Fruit fly (Drosophila melanogaster) whole organism, adult: ENCODE measurements around the gene CG11983.

Source experiments
- CG14711 ChIP-seq: fragments of 200-800 bp; sonication (Bioruptor generic); optimal IDR thresholded peaks from 2 replicates; lab custom pipeline; 2018; ENCODE audit warnings: missing biosample characterization, mild to moderate bottlenecking, missing genetic modification characterization, moderate library complexity
- Hr96 ChIP-seq: fragments of 200-800 bp; sonication (Bioruptor generic); optimal IDR thresholded peaks from 2 replicates; lab custom pipeline; 2016; ENCODE audit warnings: missing biosample characterization, missing genetic modification characterization
- bab1 ChIP-seq: fragments of 200-800 bp; sonication (Bioruptor generic); optimal IDR thresholded peaks from 3 replicates; lab custom pipeline; 2019; ENCODE audit warnings: missing biosample characterization, mild to moderate bottlenecking, missing genetic modification characterization, moderate library complexity
- cic ChIP-seq: fragments of 200-800 bp; sonication (Bioruptor generic); optimal IDR thresholded peaks from 2 replicates; lab custom pipeline; 2017; ENCODE audit warnings: missing biosample characterization, mild to moderate bottlenecking, missing genetic modification characterization, moderate library complexity
- tj ChIP-seq: fragments of 200-800 bp; sonication (Bioruptor generic); optimal IDR thresholded peaks from 3 replicates; lab custom pipeline; 2017; ENCODE audit warnings: missing biosample characterization, mild to moderate bottlenecking, missing genetic modification characterization, moderate library complexity
- toe ChIP-seq: fragments of 200-800 bp; sonication (Bioruptor generic); optimal IDR thresholded peaks from 2 replicates; lab custom pipeline; 2016; ENCODE audit warnings: missing biosample characterization, missing genetic modification characterization

DNA sequence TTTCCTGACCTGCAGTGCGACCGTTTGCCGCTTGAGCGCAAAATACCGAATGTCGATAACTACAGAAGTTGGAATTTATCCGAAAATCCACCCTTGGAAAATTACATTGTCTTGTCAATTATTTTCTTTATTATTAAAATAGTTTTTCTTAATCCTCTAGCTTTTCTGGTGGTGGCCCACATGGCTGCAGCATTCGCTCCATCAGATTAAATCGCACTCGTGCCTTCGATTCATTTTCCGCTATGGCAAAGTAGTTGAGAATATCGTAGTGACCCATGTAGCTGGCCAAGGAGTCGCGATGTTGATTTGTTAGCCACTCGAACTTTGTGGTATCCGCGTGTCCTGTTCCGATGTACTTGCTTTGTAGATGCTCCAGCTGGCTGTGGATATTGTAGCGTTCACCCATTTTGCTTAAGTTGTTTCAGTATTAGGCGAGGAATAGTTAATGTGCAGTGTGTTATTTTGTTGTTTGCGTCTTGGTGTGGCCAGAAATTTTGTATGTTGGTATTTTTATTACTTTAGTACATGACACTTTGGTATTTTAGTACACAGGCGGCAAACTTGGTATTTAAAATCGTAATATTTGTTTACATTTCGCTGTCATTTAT is 6.8 kb downstream of the CG11983 start, which contains the start of the genes Kcmf1, Sf3b5 and CG11986:
- TF ChIP-seq bab1 (no peak), Hr96 (no peak), tj (GFP tag; lab: Kevin White, UChicago) (no peak), toe (GFP tag; lab: Kevin White, UChicago) (no peak), CG14711 (no peak), cic (GFP tag; lab: Kevin White, UChicago) (no peak)
